Fruit fly (Drosophila melanogaster) whole organism, embryonic: ENCODE data around the gene PolD3.

ENCODE experiments used
- Aef1 ChIP-seq: fragments of 200-800 bp; sonication (Bioruptor generic); IDR thresholded peaks from 3 replicates; pipeline ENCODE4 v1.3.6; 2022; ENCODE audit warnings: missing biosample characterization, missing genetic modification characterization
- CG11560 ChIP-seq: fragments of 200-800 bp; sonication (Bioruptor generic); IDR thresholded peaks from 3 replicates; pipeline ENCODE4 v1.3.6; 2022; ENCODE audit warnings: missing biosample characterization, missing genetic modification characterization
- CG1233 ChIP-seq: fragments of 200-800 bp; sonication (Bioruptor generic); optimal IDR thresholded peaks from 4 replicates; lab custom pipeline; 2018; ENCODE audit warnings: missing biosample characterization, mild to moderate bottlenecking, missing genetic modification characterization
- CG13123 ChIP-seq: fragments of 200-800 bp; sonication (Bioruptor generic); optimal IDR thresholded peaks from 2 replicates; lab custom pipeline; 2016; ENCODE audit warnings: missing biosample characterization, missing genetic modification characterization
- CG14965 ChIP-seq: fragments of 200-800 bp; sonication (Bioruptor generic); optimal IDR thresholded peaks from 2 replicates; lab custom pipeline; 2016; ENCODE audit warnings: missing biosample characterization, missing genetic modification characterization, borderline replicate concordance
- CG15269 ChIP-seq: fragments of 200-800 bp; sonication (Bioruptor generic); optimal IDR thresholded peaks from 2 replicates; lab custom pipeline; 2018; ENCODE audit warnings: missing biosample characterization, mild to moderate bottlenecking, missing genetic modification characterization, moderate library complexity
- CG1647 ChIP-seq: fragments of 200-800 bp; sonication (Bioruptor generic); optimal IDR thresholded peaks from 3 replicates; lab custom pipeline; 2016; ENCODE audit warnings: missing biosample characterization, missing genetic modification characterization
- CG30431 ChIP-seq: fragments of 200-800 bp; sonication (Bioruptor generic); optimal IDR thresholded peaks from 2 replicates; lab custom pipeline; 2017; ENCODE audit warnings: missing biosample characterization, missing genetic modification characterization
- CG32772 ChIP-seq: fragments of 200-800 bp; sonication (Bioruptor generic); IDR thresholded peaks from 2 replicates; pipeline ENCODE4 v1.3.6; 2022; ENCODE audit warnings: missing biosample characterization, missing genetic modification characterization
- CG3281 ChIP-seq: fragments of 200-800 bp; sonication (Bioruptor generic); optimal IDR thresholded peaks from 3 replicates; lab custom pipeline; 2017; ENCODE audit warnings: missing biosample characterization, mild to moderate bottlenecking, missing genetic modification characterization
- CG6272 ChIP-seq: fragments of 200-800 bp; sonication (Bioruptor generic); IDR thresholded peaks from 2 replicates; pipeline ENCODE4 v1.3.6; 2022; ENCODE audit warnings: missing biosample characterization, missing genetic modification characterization
- CG6683 ChIP-seq: fragments of 200-800 bp; sonication (Bioruptor generic); optimal IDR thresholded peaks from 2 replicates; lab custom pipeline; 2017; ENCODE audit warnings: missing biosample characterization, mild to moderate bottlenecking, missing genetic modification characterization, missing genetic modification reagents
- CG6813 ChIP-seq: fragments of 200-800 bp; sonication (Bioruptor generic); optimal IDR thresholded peaks from 2 replicates; lab custom pipeline; 2017; ENCODE audit warnings: missing biosample characterization, missing genetic modification characterization, mild to moderate bottlenecking, moderate library complexity, missing genetic modification reagents
- CG7271 ChIP-seq: fragments of 200-800 bp; sonication (Bioruptor generic); optimal IDR thresholded peaks from 2 replicates; lab custom pipeline; 2018; ENCODE audit warnings: missing biosample characterization, mild to moderate bottlenecking, missing genetic modification characterization, moderate library complexity
- CG7786 ChIP-seq: fragments of 200-800 bp; sonication (Bioruptor generic); optimal IDR thresholded peaks from 2 replicates; lab custom pipeline; 2016; ENCODE audit warnings: missing biosample characterization, missing genetic modification characterization
- CG8290 ChIP-seq, 3 experiments: fragments of 200-800 bp; sonication (Bioruptor generic); optimal IDR thresholded peaks; 2 replicates each; lab custom pipeline; 2016 to 2019; ENCODE audit warnings: missing biosample characterization in 3 of 3, missing genetic modification characterization in 3 of 3, mild to moderate bottlenecking in 2 of 3, moderate library complexity in 1 of 3
- CG8765 ChIP-seq: fragments of 200-800 bp; sonication (Bioruptor generic); IDR thresholded peaks from 2 replicates; pipeline ENCODE4 v1.3.6; 2022; ENCODE audit warnings: missing biosample characterization, missing genetic modification characterization
- Dll ChIP-seq: fragments of 200-800 bp; sonication (Bioruptor generic); IDR thresholded peaks from 4 replicates; pipeline ENCODE4 v1.3.6; 2022; ENCODE audit warnings: missing biosample characterization, missing genetic modification characterization; ENCODE audit not compliant: partially characterized antibody
- Dref ChIP-seq: fragments of 200-800 bp; sonication (Bioruptor generic); IDR thresholded peaks from 2 replicates; pipeline ENCODE4 v1.3.6; 2022; ENCODE audit warnings: missing biosample characterization, missing genetic modification characterization
- HLHmδ ChIP-seq: fragments of 200-800 bp; sonication (Bioruptor generic); optimal IDR thresholded peaks from 2 replicates; lab custom pipeline; 2018; ENCODE audit warnings: missing biosample characterization, mild to moderate bottlenecking, missing genetic modification characterization, moderate library complexity
- Hr39 ChIP-seq: fragments of >200 bp; optimal IDR thresholded peaks from 2 replicates; lab custom pipeline; 2017
- Oli ChIP-seq: fragments of 200-800 bp; sonication (Bioruptor generic); optimal IDR thresholded peaks from 2 replicates; lab custom pipeline; 2018; ENCODE audit warnings: missing biosample characterization, mild to moderate bottlenecking, missing genetic modification characterization, moderate library complexity
- Opbp ChIP-seq: fragments of 200-800 bp; sonication (Bioruptor generic); IDR thresholded peaks from 3 replicates; pipeline ENCODE4 v1.3.6; 2022; ENCODE audit warnings: missing biosample characterization, missing genetic modification characterization; ENCODE audit not compliant: partially characterized antibody
- Poxn ChIP-seq: fragments of 200-800 bp; sonication (Bioruptor generic); IDR thresholded peaks from 2 replicates; pipeline ENCODE4 v1.3.6; 2022; ENCODE audit warnings: missing biosample characterization, missing genetic modification characterization
- Ptx1 ChIP-seq: fragments of 200-800 bp; sonication (Bioruptor generic); IDR thresholded peaks from 2 replicates; pipeline ENCODE4 v1.3.6; 2022; ENCODE audit warnings: missing biosample characterization, missing genetic modification characterization
- Scr ChIP-seq: fragments of 200-800 bp; sonication (Bioruptor generic); IDR thresholded peaks from 2 replicates; pipeline ENCODE4 v1.3.6; 2022; ENCODE audit warnings: missing biosample characterization, missing genetic modification characterization; ENCODE audit not compliant: partially characterized antibody
- Sry-δ ChIP-seq: fragments of 200-800 bp; sonication (Bioruptor generic); optimal IDR thresholded peaks from 2 replicates; lab custom pipeline; 2016; ENCODE audit warnings: missing biosample characterization, missing genetic modification characterization
- Ssrp ChIP-seq: fragments of 200-800 bp; sonication (Bioruptor generic); optimal IDR thresholded peaks from 2 replicates; lab custom pipeline; 2018; ENCODE audit warnings: missing biosample characterization, mild to moderate bottlenecking, missing genetic modification characterization, moderate library complexity
- Tbp ChIP-seq: fragments of >200 bp; optimal IDR thresholded peaks from 2 replicates; lab custom pipeline; 2018; ENCODE audit warnings: missing biosample characterization, missing genetic modification characterization
- caup ChIP-seq: fragments of 200-800 bp; sonication (Bioruptor generic); optimal IDR thresholded peaks from 3 replicates; lab custom pipeline; 2017; ENCODE audit warnings: missing biosample characterization, mild to moderate bottlenecking, missing genetic modification characterization, moderate library complexity; ENCODE audit not compliant: severe bottlenecking
- chinmo ChIP-seq: fragments of 200-800 bp; sonication (Bioruptor generic); IDR thresholded peaks from 4 replicates; pipeline ENCODE4 v1.3.6; 2022; ENCODE audit warnings: missing biosample characterization, missing genetic modification characterization; ENCODE audit not compliant: partially characterized antibody
- chm ChIP-seq: fragments of 200-800 bp; sonication (Bioruptor generic); IDR thresholded peaks from 2 replicates; pipeline ENCODE4 v1.3.6; 2022; ENCODE audit warnings: missing biosample characterization, missing genetic modification characterization
- ci ChIP-seq: fragments of 200-800 bp; sonication (Bioruptor generic); IDR thresholded peaks from 3 replicates; pipeline ENCODE4 v1.3.6; 2022; ENCODE audit warnings: missing biosample characterization, missing genetic modification characterization
- dimm ChIP-seq: fragments of 200-800 bp; sonication (Bioruptor generic); IDR thresholded peaks from 2 replicates; pipeline ENCODE4 v1.3.6; 2022; ENCODE audit warnings: missing biosample characterization, missing genetic modification characterization
- esg ChIP-seq: fragments of 200-800 bp; sonication (Bioruptor generic); conservative IDR thresholded peaks from 2 replicates; pipeline ENCODE4 v1.3.6; 2022; ENCODE audit warnings: missing biosample characterization, missing genetic modification characterization
- fd96Cb ChIP-seq: fragments of 200-800 bp; sonication (Bioruptor generic); optimal IDR thresholded peaks from 2 replicates; lab custom pipeline; 2018; ENCODE audit warnings: missing biosample characterization, mild to moderate bottlenecking, missing genetic modification characterization, moderate library complexity
- klu ChIP-seq: fragments of 200-800 bp; sonication (Bioruptor generic); IDR thresholded peaks from 2 replicates; pipeline ENCODE4 v1.3.6; 2022; ENCODE audit warnings: missing biosample characterization, missing genetic modification characterization
- lbe ChIP-seq: fragments of 200-800 bp; sonication (Bioruptor generic); optimal IDR thresholded peaks from 2 replicates; lab custom pipeline; 2016; ENCODE audit warnings: missing biosample characterization, mild to moderate bottlenecking, missing genetic modification characterization
- lmd ChIP-seq: fragments of 200-800 bp; sonication (Bioruptor generic); IDR thresholded peaks from 2 replicates; pipeline ENCODE4 v1.3.6; 2022; ENCODE audit warnings: missing biosample characterization, missing genetic modification characterization
- mam ChIP-seq: fragments of 200-800 bp; sonication (Bioruptor generic); optimal IDR thresholded peaks from 3 replicates; lab custom pipeline; 2016; ENCODE audit warnings: missing biosample characterization, missing genetic modification characterization
- pan ChIP-seq, 4 experiments: fragments of >200 bp in 3 of 4; fragments of 200-800 bp in 1 of 4; sonication (Bioruptor generic) in 1 of 4; optimal IDR thresholded peaks in 3 of 4; IDR thresholded peaks in 1 of 4; 2 replicates each; pipeline versions ENCODE4 v1.3.6 to Lab custom; 2017 to 2022; ENCODE audit warnings: missing biosample characterization in 2 of 4, missing genetic modification characterization in 2 of 4, mixed read lengths in 1 of 4
- sc ChIP-seq, 3 experiments: fragments of >200 bp in 2 of 3; fragments of 200-800 bp in 1 of 3; sonication (Bioruptor generic) in 1 of 3; optimal IDR thresholded peaks; 2 replicates in 2 of 3; 3 replicates in 1 of 3; lab custom pipeline; 2017; ENCODE audit warnings: mild to moderate bottlenecking in 1 of 3, missing biosample characterization in 1 of 3, missing genetic modification characterization in 1 of 3, missing genetic modification reagents in 1 of 3
- shn ChIP-seq: fragments of 200-800 bp; sonication (Bioruptor generic); optimal IDR thresholded peaks from 3 replicates; lab custom pipeline; 2016; ENCODE audit warnings: missing biosample characterization, missing genetic modification characterization
- trem ChIP-seq: fragments of 200-800 bp; optimal IDR thresholded peaks from 3 replicates; lab custom pipeline; 2019; ENCODE audit warnings: missing biosample characterization, mild to moderate bottlenecking, missing genetic modification characterization, moderate library complexity
- zfh2 ChIP-seq: fragments of 200-800 bp; sonication (Bioruptor generic); optimal IDR thresholded peaks from 2 replicates; lab custom pipeline; 2016; ENCODE audit warnings: missing biosample characterization, missing genetic modification characterization

Gene PolD3

dm6 chr2L:15249006-15249513 lies 7.0 kb downstream of the PolD3 start (continued):
- peak; percentile 19 for TF ChIP-seq HLHmδ (GFP tag; lab: Kevin White, UChicago)
- TF ChIP-seq CG1233 (GFP tag; lab: Kevin White, UChicago) = no peak
- no peak for TF ChIP-seq Tbp
- TF ChIP-seq Scr (GFP tag; lab: Robert Waterston, UW) = peak; percentile 5; the same call in 1 of the 2 replicates
- no peak for TF ChIP-seq Dref
- 0 out of 4 replicates have a peak, but pooled peaks have one; percentile 36 for TF ChIP-seq chinmo (GFP tag; lab: Robert Waterston, UW)
- TF ChIP-seq Dll (GFP tag; lab: Robert Waterston, UW) = peak; percentile 22; the same call in 1 of the 4 replicates
- TF ChIP-seq CG6272 (GFP tag; lab: Robert Waterston, UW) = 0 out of 2 replicates have a peak, but pooled peaks have one; percentile 1
- peak; percentile 14 for TF ChIP-seq CG14965 (GFP tag; lab: Kevin White, UChicago)
- no peak for TF ChIP-seq CG8290 (GFP tag; optimal IDR thresholded peaks at IDR 0.05; lab: Kevin White, UChicago)
- TF ChIP-seq CG8290 (tag; optimal IDR thresholded peaks at IDR 0.05; lab: Kevin White, UChicago) = no peak
- TF ChIP-seq CG7271 (tag; lab: Kevin White, UChicago) = no peak
- TF ChIP-seq dimm = no peak
- TF ChIP-seq Ptx1 = no peak
- TF ChIP-seq CG3281 (GFP tag; lab: Kevin White, UChicago) = no peak
- no peak for TF ChIP-seq klu (GFP tag; lab: Robert Waterston, UW)

DNA sequence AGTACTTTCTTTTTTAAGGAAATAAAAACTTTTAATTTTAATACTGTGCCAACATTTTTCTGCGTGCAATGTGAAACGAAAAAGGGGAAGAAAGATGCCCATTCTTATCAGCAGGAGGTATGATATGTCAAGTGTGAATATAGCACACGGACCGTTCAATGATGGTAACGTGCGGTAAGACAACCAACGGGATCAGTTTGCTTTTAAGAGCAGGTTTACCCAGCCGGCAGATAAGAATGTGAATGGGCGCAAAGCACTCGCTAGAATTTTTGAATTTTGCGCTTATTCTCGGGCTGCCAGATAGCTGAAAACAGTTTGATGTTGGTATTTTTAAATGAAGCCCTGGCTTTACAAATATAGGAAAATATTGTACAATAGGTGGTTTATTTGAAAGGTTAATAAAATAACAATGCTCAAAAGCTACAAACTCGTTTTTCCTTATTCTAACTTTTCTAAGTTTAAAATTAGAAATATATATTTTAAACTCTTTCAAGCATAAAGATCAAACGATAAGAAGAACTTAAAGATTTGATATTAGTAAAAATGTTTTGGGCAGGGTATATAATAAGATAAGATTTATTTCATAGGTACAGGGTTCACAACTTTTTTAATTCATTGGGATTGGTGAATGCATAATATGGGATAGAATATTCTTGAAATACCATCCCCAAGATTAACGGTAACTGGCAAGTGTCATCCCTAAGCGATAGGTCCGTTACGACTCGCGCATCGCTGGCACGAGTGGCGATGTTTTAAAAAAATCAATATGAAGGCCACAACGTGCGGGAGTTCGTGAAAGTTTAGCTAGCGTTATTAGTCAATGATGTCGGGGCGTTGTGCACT lies 7.7 kb downstream of the PolD3 start, which contains the start of gene dao:
Gene dao (plus strand): TSS at position 717 of the 843 bp plus-strand sequence.
- TF ChIP-seq CG6683 (no peak), CG15269 (peak; percentile 43), CG8765 (GFP tag; lab: Robert Waterston, UW) (no peak), esg (peak; percentile 65), lbe (no peak), shn (GFP tag; lab: Kevin White, UChicago) (peak; percentile 36), CG7786 (GFP tag; lab: Kevin White, UChicago) (no peak), CG11560 (tag; lab: Robert Waterston, UW) (no peak), trem (peak; percentile 2), lmd (GFP tag; lab: Robert Waterston, UW) (peak; percentile 34; the same call in 1 of the 2 replicates), zfh2 (GFP tag; lab: Kevin White, UChicago) (peak; percentile 45), Aef1 (GFP tag; lab: Robert Waterston, UW) (peak; percentile 65), ci (GFP tag; lab: Robert Waterston, UW) (no peak), pan (optimal IDR thresholded peaks at IDR 0.05; lab: Kevin White, UChicago) (no peak), pan (GFP tag; optimal IDR thresholded peaks at IDR 0.05 in 1 of 2, IDR thresholded peaks at IDR 0.05 in 1 of 2) (peak in 1 of 2 experiments; percentile 71), Sry-δ (GFP tag; lab: Kevin White, UChicago) (peak; percentile 94), Ssrp (tag; lab: Kevin White, UChicago) (peak; percentile 47), CG6813 (GFP tag; lab: Kevin White, UChicago) (no peak), Hr39 (lab: Kevin White, UChicago) (no peak), CG1647 (GFP tag; lab: Kevin White, UChicago) (no peak), chm (GFP tag; lab: Robert Waterston, UW) (0 out of 2 replicates have a peak, but pooled peaks have one; percentile 11), Dref (0 out of 2 replicates have a peak, but pooled peaks have one; percentile 37), CG13123 (GFP tag; lab: Kevin White, UChicago) (peak; percentile 18), Oli (tag; lab: Kevin White, UChicago) (no peak), Opbp (GFP tag; lab: Robert Waterston, UW) (peak; percentile 85), caup (GFP tag; lab: Kevin White, UChicago) (peak; percentile 1), fd96Cb (tag; lab: Kevin White, UChicago) (peak; percentile 42), mam (peak; percentile 56), CG30431 (GFP tag; lab: Kevin White, UChicago) (no peak), sc (optimal IDR thresholded peaks at IDR 0.05; lab: Kevin White, UChicago) (no peak), sc (GFP tag; optimal IDR thresholded peaks at IDR 0.05; lab: Kevin White, UChicago) (no peak), CG32772 (GFP tag; lab: Robert Waterston, UW) (peak; percentile 66; the same call in 1 of the 2 replicates), CG8290 (GFP tag; optimal IDR thresholded peaks at IDR 0.05; lab: Kevin White, UChicago) (no peak), CG8290 (tag; optimal IDR thresholded peaks at IDR 0.05; lab: Kevin White, UChicago) (peak in 1 of 2 experiments; percentile 57), Poxn (GFP tag; lab: Robert Waterston, UW) (no peak)
